Fruit fly (Drosophila melanogaster) whole organism, embryonic: ENCODE measurements around the gene Jhbp16.

Experiments used
- Adf1 ChIP-seq: fragments of 200-800 bp; sonication (Bioruptor generic); IDR thresholded peaks from 2 replicates; pipeline ENCODE4 v1.3.6; 2022; ENCODE audit warnings: missing biosample characterization, missing genetic modification characterization
- CG10209 ChIP-seq: fragments of 200-800 bp; sonication (Bioruptor generic); optimal IDR thresholded peaks from 3 replicates; lab custom pipeline; 2017; ENCODE audit warnings: missing biosample characterization, mild to moderate bottlenecking, missing genetic modification characterization, missing genetic modification reagents
- CG12071 ChIP-seq: fragments of 200-800 bp; sonication (Bioruptor generic); optimal IDR thresholded peaks from 3 replicates; lab custom pipeline; 2018; ENCODE audit warnings: missing biosample characterization, mild to moderate bottlenecking, missing genetic modification characterization
- CG1529 ChIP-seq: fragments of 200-800 bp; sonication (Bioruptor generic); optimal IDR thresholded peaks from 3 replicates; lab custom pipeline; 2018; ENCODE audit warnings: missing biosample characterization, missing genetic modification characterization
- CG17385 ChIP-seq: fragments of 200-800 bp; sonication (Bioruptor generic); optimal IDR thresholded peaks from 3 replicates; lab custom pipeline; 2018; ENCODE audit warnings: missing biosample characterization, mild to moderate bottlenecking, missing genetic modification characterization
- CG17612 ChIP-seq: fragments of 200-800 bp; sonication (Bioruptor generic); IDR thresholded peaks from 2 replicates; pipeline ENCODE4 v1.3.6; 2022; ENCODE audit warnings: missing biosample characterization, missing genetic modification characterization
- CG2678 ChIP-seq: fragments of 200-800 bp; sonication (Bioruptor generic); optimal IDR thresholded peaks from 3 replicates; lab custom pipeline; 2019; ENCODE audit warnings: missing biosample characterization, mild to moderate bottlenecking, missing genetic modification characterization, moderate library complexity
- CG3065 ChIP-seq: fragments of 200-800 bp; sonication (Bioruptor generic); optimal IDR thresholded peaks from 2 replicates; lab custom pipeline; 2016; ENCODE audit warnings: missing biosample characterization, missing genetic modification characterization
- CG32767 ChIP-seq: fragments of 200-800 bp; sonication (Bioruptor generic); IDR thresholded peaks from 2 replicates; pipeline ENCODE4 v1.3.6; 2022; ENCODE audit warnings: missing biosample characterization, missing genetic modification characterization
- CG3995 ChIP-seq: fragments of 200-800 bp; sonication (Bioruptor generic); optimal IDR thresholded peaks from 3 replicates; lab custom pipeline; 2016; ENCODE audit warnings: missing biosample characterization, missing genetic modification characterization
- CG4617 ChIP-seq: fragments of 200-800 bp; sonication (Bioruptor generic); optimal IDR thresholded peaks from 3 replicates; lab custom pipeline; 2016; ENCODE audit warnings: missing biosample characterization, missing genetic modification characterization, borderline replicate concordance
- CG6654 ChIP-seq: fragments of 200-800 bp; sonication (Bioruptor generic); optimal IDR thresholded peaks from 2 replicates; lab custom pipeline; 2017; ENCODE audit warnings: missing biosample characterization, mild to moderate bottlenecking, missing genetic modification characterization
- CG6689 ChIP-seq: fragments of 200-800 bp; sonication (Bioruptor generic); IDR thresholded peaks from 2 replicates; pipeline ENCODE4 v1.3.6; 2022; ENCODE audit warnings: missing biosample characterization, missing genetic modification characterization
- CG7357 ChIP-seq: fragments of 200-800 bp; sonication (Bioruptor generic); IDR thresholded peaks from 3 replicates; pipeline ENCODE4 v1.3.6; 2022; ENCODE audit warnings: missing biosample characterization, missing genetic modification characterization
- CG8089 ChIP-seq: fragments of 200-800 bp; sonication (Bioruptor generic); optimal IDR thresholded peaks from 3 replicates; lab custom pipeline; 2016; ENCODE audit warnings: missing biosample characterization, missing genetic modification characterization
- CG8388 ChIP-seq: fragments of 200-800 bp; sonication (Bioruptor generic); optimal IDR thresholded peaks from 2 replicates; lab custom pipeline; 2019; ENCODE audit warnings: missing biosample characterization, mild to moderate bottlenecking, missing genetic modification characterization, moderate library complexity
- CG9817 ChIP-seq: fragments of 200-800 bp; sonication (Bioruptor generic); optimal IDR thresholded peaks from 2 replicates; lab custom pipeline; 2018; ENCODE audit warnings: missing biosample characterization, mild to moderate bottlenecking, missing genetic modification characterization, moderate library complexity
- CHES-1-like ChIP-seq: fragments of 200-800 bp; sonication (Bioruptor generic); optimal IDR thresholded peaks from 2 replicates; lab custom pipeline; 2016; ENCODE audit warnings: missing biosample characterization, missing genetic modification characterization
- Chrac-16 ChIP-seq: fragments of 200-800 bp; sonication (Bioruptor generic); optimal IDR thresholded peaks from 3 replicates; lab custom pipeline; 2016; ENCODE audit warnings: missing biosample characterization, missing genetic modification characterization
- CkIIα-i1 ChIP-seq: fragments of 200-800 bp; sonication (Bioruptor generic); IDR thresholded peaks from 2 replicates; pipeline ENCODE4 v1.3.6; 2022; ENCODE audit warnings: missing biosample characterization, missing genetic modification characterization
- Dbx ChIP-seq: fragments of 200-800 bp; sonication (Bioruptor generic); IDR thresholded peaks from 3 replicates; pipeline ENCODE4 v1.3.6; 2022; ENCODE audit warnings: missing biosample characterization, missing genetic modification characterization
- Dref ChIP-seq: fragments of 200-800 bp; sonication (Bioruptor generic); IDR thresholded peaks from 2 replicates; pipeline ENCODE4 v1.3.6; 2022; ENCODE audit warnings: missing biosample characterization, missing genetic modification characterization
- HLH54F ChIP-seq: fragments of 200-800 bp; sonication (Bioruptor generic); optimal IDR thresholded peaks from 3 replicates; lab custom pipeline; 2016; ENCODE audit warnings: missing biosample characterization, missing genetic modification characterization
- Hsf ChIP-seq: fragments of 200-800 bp; sonication (Bioruptor generic); optimal IDR thresholded peaks from 3 replicates; lab custom pipeline; 2016; ENCODE audit warnings: missing biosample characterization, missing genetic modification characterization
- Mrtf ChIP-seq: fragments of 200-800 bp; sonication (Bioruptor generic); IDR thresholded peaks from 3 replicates; pipeline ENCODE4 v1.3.6; 2022; ENCODE audit warnings: missing biosample characterization, missing genetic modification characterization
- NfI ChIP-seq: fragments of 200-800 bp; sonication (Bioruptor generic); optimal IDR thresholded peaks from 3 replicates; lab custom pipeline; 2018; ENCODE audit warnings: missing biosample characterization, mild to moderate bottlenecking, missing genetic modification characterization, moderate library complexity
- Ptx1 ChIP-seq: fragments of 200-800 bp; sonication (Bioruptor generic); IDR thresholded peaks from 2 replicates; pipeline ENCODE4 v1.3.6; 2022; ENCODE audit warnings: missing biosample characterization, missing genetic modification characterization
- Tbp ChIP-seq: fragments of >200 bp; optimal IDR thresholded peaks from 2 replicates; lab custom pipeline; 2018; ENCODE audit warnings: missing biosample characterization, missing genetic modification characterization
- Vsx1 ChIP-seq: fragments of 200-800 bp; sonication (Bioruptor generic); optimal IDR thresholded peaks from 2 replicates; lab custom pipeline; 2017; ENCODE audit warnings: missing biosample characterization, mild to moderate bottlenecking, missing genetic modification characterization, missing genetic modification reagents
- ac ChIP-seq: fragments of 200-800 bp; sonication (Bioruptor generic); optimal IDR thresholded peaks from 3 replicates; lab custom pipeline; 2017; ENCODE audit warnings: missing biosample characterization, mild to moderate bottlenecking, missing genetic modification characterization
- bowl ChIP-seq: fragments of 200-800 bp; sonication (Bioruptor generic); IDR thresholded peaks from 2 replicates; pipeline ENCODE4 v1.3.6; 2022; ENCODE audit warnings: missing biosample characterization, missing genetic modification characterization
- cato ChIP-seq: fragments of 200-800 bp; sonication (Bioruptor generic); optimal IDR thresholded peaks from 2 replicates; lab custom pipeline; 2016; ENCODE audit warnings: missing biosample characterization, missing genetic modification characterization, borderline replicate concordance
- crp ChIP-seq, 2 experiments: fragments of 200-800 bp; sonication (Bioruptor generic); optimal IDR thresholded peaks; 2 replicates in 1 of 2; 3 replicates in 1 of 2; lab custom pipeline; 2017; ENCODE audit warnings: missing biosample characterization in 2 of 2, missing genetic modification characterization in 2 of 2, mild to moderate bottlenecking in 1 of 2, moderate library complexity in 1 of 2
- ems ChIP-seq: fragments of 200-800 bp; sonication (Bioruptor generic); optimal IDR thresholded peaks from 3 replicates; lab custom pipeline; 2016; ENCODE audit warnings: missing biosample characterization, missing genetic modification characterization
- fd96Cb ChIP-seq: fragments of 200-800 bp; sonication (Bioruptor generic); optimal IDR thresholded peaks from 2 replicates; lab custom pipeline; 2018; ENCODE audit warnings: missing biosample characterization, mild to moderate bottlenecking, missing genetic modification characterization, moderate library complexity
- gce ChIP-seq: fragments of 200-800 bp; sonication (Bioruptor generic); IDR thresholded peaks from 3 replicates; pipeline ENCODE4 v1.3.6; 2022; ENCODE audit warnings: missing biosample characterization, missing genetic modification characterization
- gfzf ChIP-seq: fragments of 200-800 bp; sonication (Bioruptor generic); optimal IDR thresholded peaks from 2 replicates; lab custom pipeline; 2016; ENCODE audit warnings: missing biosample characterization, mild to moderate bottlenecking, missing genetic modification characterization, moderate library complexity
- hth ChIP-seq: fragments of >200 bp; optimal IDR thresholded peaks from 2 replicates; lab custom pipeline; 2017; ENCODE audit warnings: inconsistent platforms
- luna ChIP-seq: fragments of 200-800 bp; sonication (Bioruptor generic); optimal IDR thresholded peaks from 2 replicates; lab custom pipeline; 2016; ENCODE audit warnings: missing biosample characterization, missing genetic modification characterization
- nau ChIP-seq: fragments of 200-800 bp; sonication (Bioruptor generic); optimal IDR thresholded peaks from 3 replicates; lab custom pipeline; 2017; ENCODE audit warnings: missing biosample characterization, mild to moderate bottlenecking, missing genetic modification characterization, missing genetic modification reagents
- nom ChIP-seq: fragments of 200-800 bp; sonication (Bioruptor generic); optimal IDR thresholded peaks from 2 replicates; lab custom pipeline; 2017; ENCODE audit warnings: missing biosample characterization, missing genetic modification characterization, mild to moderate bottlenecking, moderate library complexity, missing genetic modification reagents
- org-1 ChIP-seq: fragments of 200-800 bp; sonication (Bioruptor generic); optimal IDR thresholded peaks from 2 replicates; lab custom pipeline; 2017; ENCODE audit warnings: missing biosample characterization, missing genetic modification characterization
- otp ChIP-seq: fragments of 200-800 bp; sonication (Bioruptor generic); IDR thresholded peaks from 3 replicates; pipeline ENCODE4, ENCODE4 v1.3.6; 2022; ENCODE audit warnings: missing biosample characterization, missing genetic modification characterization
- sens-2 ChIP-seq: fragments of 200-800 bp; sonication (Bioruptor generic); IDR thresholded peaks from 2 replicates; pipeline ENCODE4 v1.3.6; 2022; ENCODE audit warnings: missing biosample characterization, missing genetic modification characterization
- seq ChIP-seq: fragments of 200-800 bp; sonication (Bioruptor generic); IDR thresholded peaks from 2 replicates; pipeline ENCODE4 v1.3.6; 2022; ENCODE audit warnings: missing biosample characterization, missing genetic modification characterization
- sna ChIP-seq: fragments of 200-800 bp; sonication (Bioruptor generic); IDR thresholded peaks from 2 replicates; pipeline ENCODE4 v1.3.6; 2022; ENCODE audit warnings: missing biosample characterization, missing genetic modification characterization; ENCODE audit not compliant: partially characterized antibody
- stwl ChIP-seq: fragments of 200-800 bp; sonication (Bioruptor generic); optimal IDR thresholded peaks from 3 replicates; lab custom pipeline; 2018; ENCODE audit warnings: missing biosample characterization, mild to moderate bottlenecking, missing genetic modification characterization, moderate library complexity
- toy ChIP-seq: fragments of 200-800 bp; sonication (Bioruptor generic); IDR thresholded peaks from 2 replicates; pipeline ENCODE4 v1.3.6; 2022; ENCODE audit warnings: missing biosample characterization, missing genetic modification characterization
- vfl ChIP-seq: fragments of 200-800 bp; sonication (Bioruptor generic); optimal IDR thresholded peaks from 2 replicates; lab custom pipeline; 2016; ENCODE audit warnings: missing biosample characterization, missing genetic modification characterization

Gene Jhbp16

dm6 chr3R:21656492-21657484 lies 7.4 kb upstream of the Jhbp16 start (continued):
- no peak for TF ChIP-seq stwl
- no peak for TF ChIP-seq CG1529 (GFP tag; lab: Kevin White, UChicago)
- peak; percentile 61 for TF ChIP-seq CG10209 (GFP tag; lab: Kevin White, UChicago)
- no peak for TF ChIP-seq CG9817 (tag; lab: Kevin White, UChicago)
- TF ChIP-seq gce = no peak
- TF ChIP-seq toy (GFP tag; lab: Robert Waterston, UW) = no peak
- peak; percentile 10 for TF ChIP-seq nau (GFP tag; lab: Kevin White, UChicago)
- TF ChIP-seq sna (GFP tag; lab: Robert Waterston, UW) = no peak
- no peak for TF ChIP-seq CG8089
- peak; percentile 79 for TF ChIP-seq CG2678
- TF ChIP-seq CG17612 (GFP tag; lab: Robert Waterston, UW) = no peak
- TF ChIP-seq ems (GFP tag; lab: Kevin White, UChicago) = no peak
- peak; percentile 63 for TF ChIP-seq CG8388 (GFP tag; lab: Kevin White, UChicago)
- no peak for TF ChIP-seq luna (GFP tag; lab: Kevin White, UChicago)
- TF ChIP-seq nom (GFP tag; lab: Kevin White, UChicago) = peak; percentile 31
- peak; percentile 65; the same call in 1 of the 2 replicates for TF ChIP-seq CG32767
- no peak for TF ChIP-seq HLH54F (GFP tag; lab: Kevin White, UChicago)
- TF ChIP-seq CkIIα-i1 (GFP tag; lab: Robert Waterston, UW) = no peak
- TF ChIP-seq Tbp (GFP tag; lab: Kevin White, UChicago) = no peak
- peak; percentile 69 for TF ChIP-seq Ptx1
- TF ChIP-seq crp (GFP tag; optimal IDR thresholded peaks at IDR 0.05; lab: Kevin White, UChicago) = no peak
- no peak for TF ChIP-seq NfI (GFP tag; lab: Kevin White, UChicago)
- TF ChIP-seq Dbx (GFP tag; lab: Robert Waterston, UW) = no peak
- peak; percentile 63 for TF ChIP-seq CG6689 (GFP tag; lab: Robert Waterston, UW)
- 0 out of 3 replicates have a peak, but pooled peaks have one; percentile 38 for TF ChIP-seq CG7357 (GFP tag; lab: Robert Waterston, UW)
- no peak; the same call in none of the 2 replicates for TF ChIP-seq seq (GFP tag; lab: Robert Waterston, UW)
- no peak for TF ChIP-seq CHES-1-like (GFP tag; lab: Kevin White, UChicago)
- no peak for TF ChIP-seq Dref (GFP tag; lab: Robert Waterston, UW)
- no peak for TF ChIP-seq Mrtf (GFP tag; lab: Robert Waterston, UW)
- TF ChIP-seq CG12071 (GFP tag; lab: Kevin White, UChicago) = no peak
- TF ChIP-seq Adf1 (GFP tag; lab: Robert Waterston, UW) = no peak
- TF ChIP-seq hth (lab: Kevin White, UChicago) = no peak
- TF ChIP-seq CG6654 (GFP tag; lab: Kevin White, UChicago) = peak; percentile 37
- TF ChIP-seq CG3995 = no peak
- TF ChIP-seq fd96Cb = peak; percentile 71
- 0 out of 2 replicates have a peak, but pooled peaks have one; percentile 31 for TF ChIP-seq sens-2
- TF ChIP-seq CG3065 (GFP tag; lab: Kevin White, UChicago) = no peak
- TF ChIP-seq Vsx1 (GFP tag; lab: Kevin White, UChicago) = peak; percentile 43
- no peak for TF ChIP-seq cato (GFP tag; lab: Kevin White, UChicago)
- TF ChIP-seq CG4617 (GFP tag; lab: Kevin White, UChicago) = no peak
- peak; percentile 61 for TF ChIP-seq org-1 (GFP tag; lab: Kevin White, UChicago)
- TF ChIP-seq ac = no peak
- no peak for TF ChIP-seq otp (GFP tag; lab: Robert Waterston, UW)
- TF ChIP-seq Chrac-16 (GFP tag; lab: Kevin White, UChicago) = peak; percentile 7
- TF ChIP-seq gfzf (GFP tag; lab: Kevin White, UChicago) = no peak
- no peak for TF ChIP-seq Hsf
- no peak for TF ChIP-seq bowl
- peak; percentile 34 for TF ChIP-seq CG17385 (GFP tag; lab: Kevin White, UChicago)
- TF ChIP-seq vfl = no peak
